Fruit fly (Drosophila melanogaster) whole organism, embryonic: ENCODE measurements around the gene CG9903.

Experiments used
- Asciz ChIP-seq: fragments of 200-800 bp; sonication (Bioruptor generic); optimal IDR thresholded peaks from 2 replicates; lab custom pipeline; 2017; ENCODE audit warnings: missing biosample characterization, mild to moderate bottlenecking, missing genetic modification characterization, missing genetic modification reagents
- Blimp-1 ChIP-seq: fragments of 200-800 bp; sonication (Bioruptor generic); optimal IDR thresholded peaks from 3 replicates; lab custom pipeline; 2018; ENCODE audit warnings: missing biosample characterization, missing genetic modification characterization, mild to moderate bottlenecking, moderate library complexity, missing genetic modification reagents
- CG32772 ChIP-seq: fragments of 200-800 bp; sonication (Bioruptor generic); IDR thresholded peaks from 2 replicates; pipeline ENCODE4 v1.3.6; 2022; ENCODE audit warnings: missing biosample characterization, missing genetic modification characterization
- h ChIP-seq: fragments of >200 bp; optimal IDR thresholded peaks from 2 replicates; lab custom pipeline; 2017
- onecut ChIP-seq: fragments of 200-800 bp; sonication (Bioruptor generic); IDR thresholded peaks from 2 replicates; pipeline ENCODE4 v1.3.6; 2022; ENCODE audit warnings: missing biosample characterization, missing genetic modification characterization

DNA sequence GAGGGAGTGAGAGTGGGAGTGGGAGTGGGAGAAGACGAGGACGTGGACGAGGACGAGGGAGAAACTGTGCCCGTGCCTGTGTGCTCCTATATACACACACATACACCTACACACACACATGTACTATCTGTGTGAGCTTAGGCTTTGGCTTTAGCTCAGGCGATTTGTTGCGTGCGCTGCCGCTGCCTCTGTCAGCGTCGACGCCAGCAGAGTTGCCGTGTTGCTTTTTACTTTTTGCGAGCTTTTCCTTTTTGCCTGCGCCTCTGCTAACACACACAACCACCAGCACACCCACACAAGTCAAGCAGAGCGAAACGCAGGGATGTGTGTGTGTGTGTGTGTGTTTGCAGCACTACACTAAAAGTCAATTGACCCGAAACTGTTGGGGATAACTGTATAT is 41.5 kb upstream of the CG9903 start:
- TF ChIP-seq Asciz (GFP tag; lab: Kevin White, UChicago) (no peak), Blimp-1 (no peak), h (lab: Kevin White, UChicago) (no peak), CG32772 (GFP tag; lab: Robert Waterston, UW) (no peak), onecut (no peak)
